Worm (Caenorhabditis elegans) whole organism, L2 larva: ENCODE measurements around the gene lurp-2.

Experiments
- R02D3.7 ChIP-seq: fragments of 150-350 bp; optimal IDR thresholded peaks from 2 replicates; lab custom pipeline; 2014; ENCODE audit warnings: missing biosample characterization, missing genetic modification characterization
- ama-1 ChIP-seq: fragments of 150-350 bp; optimal IDR thresholded peaks from 2 replicates; lab custom pipeline; 2018; ENCODE audit warnings: inconsistent platforms
- ceh-82 ChIP-seq: fragments of 150-350 bp; optimal IDR thresholded peaks from 2 replicates; lab custom pipeline; 2014; ENCODE audit warnings: missing biosample characterization, missing genetic modification characterization
- dmd-4 ChIP-seq: sonication (generic microtip); optimal IDR thresholded peaks from 2 replicates; lab custom pipeline; 2017; ENCODE audit warnings: missing biosample characterization, missing genetic modification characterization
- elt-1 ChIP-seq: fragments of 150-350 bp; optimal IDR thresholded peaks from 2 replicates; lab custom pipeline; 2014; ENCODE audit warnings: missing biosample characterization, missing genetic modification characterization
- gmeb-1 ChIP-seq: fragments of 150-350 bp; optimal IDR thresholded peaks from 2 replicates; lab custom pipeline; 2014; ENCODE audit warnings: missing biosample characterization, missing genetic modification characterization
- lin-13 ChIP-seq: fragments of 150-350 bp; optimal IDR thresholded peaks from 2 replicates; lab custom pipeline; 2014; ENCODE audit warnings: missing biosample characterization, missing genetic modification reagents, missing genetic modification characterization
- mdl-1 ChIP-seq, 2 experiments: fragments of 150-350 bp in 1 of 2; sonication (generic microtip) in 1 of 2; optimal IDR thresholded peaks; 2 replicates each; lab custom pipeline; 2017; ENCODE audit warnings: missing biosample characterization in 2 of 2, missing genetic modification characterization in 2 of 2

ce11 chrV:13416076-13416475 is 37.4 kb upstream of the lurp-2 start:
- TF ChIP-seq dmd-4 (tag; lab: Kevin White, UChicago) = no peak
- no peak for TF ChIP-seq ama-1
- no peak for TF ChIP-seq ceh-82 (tag; lab: Kevin White, UChicago)
- no peak for TF ChIP-seq lin-13 (GFP tag; lab: Kevin White, UChicago)
- TF ChIP-seq R02D3.7 (tag; lab: Kevin White, UChicago) = no peak
- no peak for TF ChIP-seq mdl-1 (tag; optimal IDR thresholded peaks at IDR 0.05; lab: Kevin White, UChicago)
- no peak for TF ChIP-seq gmeb-1 (tag; lab: Kevin White, UChicago)
- TF ChIP-seq elt-1 (tag; lab: Kevin White, UChicago) = no peak
